Worm (Caenorhabditis elegans) whole organism, early embryonic: ENCODE data around the gene pdr-1.

Source experiments
- F13C5.2 ChIP-seq: sonication (generic microtip); optimal IDR thresholded peaks from 2 replicates; lab custom pipeline; 2017; ENCODE audit warnings: mild to moderate bottlenecking, missing genetic modification characterization, inconsistent platforms, missing compliant biosample characterization
- ama-1 ChIP-seq: fragments of 150-350 bp; optimal IDR thresholded peaks from 2 replicates; lab custom pipeline; 2014
- ceh-13 ChIP-seq: fragments of 200-800 bp; sonication (Bioruptor generic); optimal IDR thresholded peaks from 2 replicates; lab custom pipeline; 2018; ENCODE audit warnings: mild to moderate bottlenecking, missing genetic modification characterization, missing compliant biosample characterization
- ets-7 ChIP-seq: sonication (generic microtip); optimal IDR thresholded peaks from 2 replicates; lab custom pipeline; 2016; ENCODE audit warnings: missing genotype, missing genetic modification characterization, missing compliant biosample characterization
- flt-1 ChIP-seq: fragments of 200-800 bp; sonication (Bioruptor generic); IDR thresholded peaks from 2 replicates; pipeline ENCODE4 v1.3.6; 2022; ENCODE audit warnings: missing genetic modification characterization, missing compliant biosample characterization
- hnd-1 ChIP-seq: sonication (generic microtip); optimal IDR thresholded peaks from 2 replicates; lab custom pipeline; 2016; ENCODE audit warnings: missing genetic modification characterization, missing compliant biosample characterization
- scrt-1 ChIP-seq: fragments of 200-800 bp; sonication (Bioruptor generic); IDR thresholded peaks from 2 replicates; pipeline ENCODE4 v1.3.6; 2022; ENCODE audit warnings: missing genetic modification characterization, missing compliant biosample characterization
- sea-1 ChIP-seq: fragments of 200-800 bp; sonication (Bioruptor generic); conservative IDR thresholded peaks from 2 replicates; pipeline ENCODE4 v1.3.6; 2022; ENCODE audit warnings: missing genetic modification characterization, missing compliant biosample characterization
- tbx-11 ChIP-seq: fragments of 200-800 bp; sonication (Bioruptor generic); IDR thresholded peaks from 2 replicates; pipeline ENCODE4 v1.3.6; 2022; ENCODE audit warnings: missing genetic modification characterization, missing compliant biosample characterization

DNA sequence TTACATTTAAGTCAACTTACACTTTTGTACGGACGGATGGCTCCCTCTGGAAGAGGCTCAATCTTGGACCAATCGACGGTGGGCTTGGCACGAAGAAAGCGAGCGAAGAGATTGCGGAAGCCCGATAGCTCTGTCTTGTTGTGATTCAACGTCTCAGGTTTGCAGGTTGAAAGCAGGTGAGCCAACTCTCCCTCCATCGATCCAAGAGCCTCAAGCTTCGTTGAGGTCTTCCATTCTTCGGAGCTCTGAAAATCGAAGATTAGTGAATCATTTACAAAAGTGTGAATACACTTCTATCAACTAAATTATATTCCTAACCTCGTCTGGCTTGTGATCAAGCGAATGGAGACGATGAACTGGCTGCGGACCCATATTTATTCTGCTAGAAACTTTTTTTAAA, 5.5 kb upstream of the pdr-1 start:
- TF ChIP-seq ceh-13 (GFP tag; lab: Kevin White, UChicago): no peak
- no peak for TF ChIP-seq flt-1 (GFP tag; lab: Robert Waterston, UW)
- TF ChIP-seq ama-1 (lab: Kevin White, UChicago): no peak
- no peak for TF ChIP-seq ets-7 (tag; lab: Kevin White, UChicago)
- no peak for TF ChIP-seq sea-1 (GFP tag; lab: Robert Waterston, UW)
- TF ChIP-seq hnd-1 (tag; lab: Kevin White, UChicago): no peak
- no peak for TF ChIP-seq scrt-1 (GFP tag; lab: Robert Waterston, UW)
- TF ChIP-seq tbx-11: no peak
- no peak for TF ChIP-seq F13C5.2 (tag; lab: Kevin White, UChicago)
